Fruit fly (Drosophila melanogaster) whole organism, embryonic: ENCODE data around the gene mib1.
A peak's percentile ranks its signal among the peaks of the same experiment; 100 is the strongest.

Experiments used
- CG10209 ChIP-seq: fragments of 200-800 bp; sonication (Bioruptor generic); optimal IDR thresholded peaks from 3 replicates; lab custom pipeline; 2017; ENCODE audit warnings: missing biosample characterization, mild to moderate bottlenecking, missing genetic modification characterization, missing genetic modification reagents
- CG11247 ChIP-seq: fragments of 200-800 bp; sonication (Bioruptor generic); IDR thresholded peaks from 2 replicates; pipeline ENCODE4 v1.3.6; 2022; ENCODE audit warnings: missing biosample characterization, missing genetic modification characterization
- CG11456 ChIP-seq: fragments of 200-800 bp; sonication (Bioruptor generic); IDR thresholded peaks from 3 replicates; pipeline ENCODE4 v1.3.6; 2022; ENCODE audit warnings: missing biosample characterization, missing genetic modification characterization
- CG11695 ChIP-seq: fragments of 200-800 bp; sonication (Bioruptor generic); IDR thresholded peaks from 3 replicates; pipeline ENCODE4 v1.3.6; 2022; ENCODE audit warnings: missing biosample characterization, missing genetic modification characterization
- CG11723 ChIP-seq: fragments of 200-800 bp; sonication (Bioruptor generic); optimal IDR thresholded peaks from 2 replicates; lab custom pipeline; 2017; ENCODE audit warnings: missing biosample characterization, mild to moderate bottlenecking, missing genetic modification characterization
- CG1233 ChIP-seq: fragments of 200-800 bp; sonication (Bioruptor generic); optimal IDR thresholded peaks from 4 replicates; lab custom pipeline; 2018; ENCODE audit warnings: missing biosample characterization, mild to moderate bottlenecking, missing genetic modification characterization
- CG13624 ChIP-seq: fragments of 200-800 bp; sonication (Bioruptor generic); optimal IDR thresholded peaks from 2 replicates; lab custom pipeline; 2016; ENCODE audit warnings: missing biosample characterization, missing genetic modification characterization
- CG14014 ChIP-seq: fragments of 200-800 bp; sonication (Bioruptor generic); IDR thresholded peaks from 2 replicates; pipeline ENCODE4 v1.3.6; 2022; ENCODE audit warnings: missing biosample characterization, missing genetic modification characterization
- CG1792 ChIP-seq: fragments of 200-800 bp; sonication (Bioruptor generic); optimal IDR thresholded peaks from 2 replicates; lab custom pipeline; 2016; ENCODE audit warnings: missing biosample characterization, missing genetic modification characterization
- CG18262 ChIP-seq: fragments of 200-800 bp; optimal IDR thresholded peaks from 3 replicates; lab custom pipeline; 2019; ENCODE audit warnings: missing biosample characterization, mild to moderate bottlenecking, missing genetic modification characterization, moderate library complexity
- CG1832 ChIP-seq: fragments of 200-800 bp; sonication (Bioruptor generic); optimal IDR thresholded peaks from 2 replicates; lab custom pipeline; 2017; ENCODE audit warnings: missing biosample characterization, mild to moderate bottlenecking, missing genetic modification characterization, inconsistent platforms
- CG2712 ChIP-seq: fragments of 200-800 bp; optimal IDR thresholded peaks from 3 replicates; lab custom pipeline; 2019; ENCODE audit warnings: missing biosample characterization, mild to moderate bottlenecking, missing genetic modification characterization, moderate library complexity
- CG3163 ChIP-seq: fragments of 200-800 bp; sonication (Bioruptor generic); optimal IDR thresholded peaks from 3 replicates; lab custom pipeline; 2016; ENCODE audit warnings: missing biosample characterization, missing genetic modification characterization
- CG4360 ChIP-seq: fragments of 200-800 bp; sonication (Bioruptor generic); IDR thresholded peaks from 2 replicates; pipeline ENCODE4 v1.3.6; 2022; ENCODE audit warnings: missing biosample characterization, missing genetic modification characterization
- CG5180 ChIP-seq: fragments of 200-800 bp; sonication (Bioruptor generic); optimal IDR thresholded peaks from 3 replicates; lab custom pipeline; 2017; ENCODE audit warnings: missing biosample characterization, missing genetic modification characterization, mild to moderate bottlenecking, moderate library complexity, missing genetic modification reagents
- CG6254 ChIP-seq: fragments of 200-800 bp; sonication (Bioruptor generic); optimal IDR thresholded peaks from 3 replicates; lab custom pipeline; 2017; ENCODE audit warnings: mild to moderate bottlenecking, missing biosample characterization, missing genetic modification reagents, missing genetic modification characterization
- CG7839 ChIP-seq: fragments of 200-800 bp; sonication (Bioruptor generic); optimal IDR thresholded peaks from 3 replicates; lab custom pipeline; 2018; ENCODE audit warnings: missing biosample characterization, mild to moderate bottlenecking, missing genetic modification characterization, moderate library complexity
- CG7987 ChIP-seq: fragments of 200-800 bp; sonication (Bioruptor generic); optimal IDR thresholded peaks from 2 replicates; lab custom pipeline; 2018; ENCODE audit warnings: missing biosample characterization, mild to moderate bottlenecking, missing genetic modification characterization, moderate library complexity
- CG9932 ChIP-seq: fragments of 200-800 bp; sonication (Bioruptor generic); IDR thresholded peaks from 2 replicates; pipeline ENCODE4 v1.3.6; 2022; ENCODE audit warnings: missing biosample characterization, missing genetic modification characterization
- CrebB ChIP-seq: fragments of 200-800 bp; sonication (Bioruptor generic); optimal IDR thresholded peaks from 3 replicates; lab custom pipeline; 2018; ENCODE audit warnings: missing biosample characterization, mild to moderate bottlenecking, missing genetic modification characterization
- Dbx ChIP-seq: fragments of 200-800 bp; sonication (Bioruptor generic); IDR thresholded peaks from 3 replicates; pipeline ENCODE4 v1.3.6; 2022; ENCODE audit warnings: missing biosample characterization, missing genetic modification characterization
- E2f2 ChIP-seq: fragments of 200-800 bp; sonication (Bioruptor generic); IDR thresholded peaks from 2 replicates; pipeline ENCODE4 v1.3.6; 2022; ENCODE audit warnings: missing biosample characterization, missing genetic modification characterization
- Hr39 ChIP-seq: fragments of >200 bp; optimal IDR thresholded peaks from 2 replicates; lab custom pipeline; 2017
- Oli ChIP-seq: fragments of 200-800 bp; sonication (Bioruptor generic); optimal IDR thresholded peaks from 2 replicates; lab custom pipeline; 2018; ENCODE audit warnings: missing biosample characterization, mild to moderate bottlenecking, missing genetic modification characterization, moderate library complexity
- Sox100B ChIP-seq: fragments of 200-800 bp; sonication (Bioruptor generic); optimal IDR thresholded peaks from 3 replicates; lab custom pipeline; 2018; ENCODE audit warnings: missing biosample characterization, mild to moderate bottlenecking, missing genetic modification characterization
- Usf ChIP-seq: fragments of 200-800 bp; sonication (Bioruptor generic); optimal IDR thresholded peaks from 2 replicates; lab custom pipeline; 2017; ENCODE audit warnings: missing genotype, missing biosample characterization, missing genetic modification characterization
- YL-1 ChIP-seq: fragments of 200-800 bp; sonication (Bioruptor generic); optimal IDR thresholded peaks from 3 replicates; lab custom pipeline; 2017; ENCODE audit warnings: missing biosample characterization, mild to moderate bottlenecking, missing genetic modification characterization
- abd-A ChIP-seq: fragments of 200-800 bp; sonication (Bioruptor generic); optimal IDR thresholded peaks from 3 replicates; lab custom pipeline; 2019; ENCODE audit warnings: missing biosample characterization, mild to moderate bottlenecking, missing genetic modification characterization, moderate library complexity
- ara ChIP-seq: fragments of 200-800 bp; sonication (Bioruptor generic); IDR thresholded peaks from 2 replicates; pipeline ENCODE4 v1.3.6; 2022; ENCODE audit warnings: missing biosample characterization, missing genetic modification characterization
- btn ChIP-seq: fragments of 200-800 bp; sonication (Bioruptor generic); optimal IDR thresholded peaks from 2 replicates; lab custom pipeline; 2016; ENCODE audit warnings: missing biosample characterization, missing genetic modification characterization
- chif ChIP-seq, 2 experiments: fragments of 200-800 bp; sonication (Bioruptor generic); optimal IDR thresholded peaks; 3 replicates each; lab custom pipeline; 2016; ENCODE audit warnings: missing biosample characterization in 2 of 2, missing genetic modification characterization in 2 of 2
- chm ChIP-seq: fragments of 200-800 bp; sonication (Bioruptor generic); IDR thresholded peaks from 2 replicates; pipeline ENCODE4 v1.3.6; 2022; ENCODE audit warnings: missing biosample characterization, missing genetic modification characterization
- dmrt99B ChIP-seq: fragments of 200-800 bp; sonication (Bioruptor generic); optimal IDR thresholded peaks from 2 replicates; lab custom pipeline; 2018; ENCODE audit warnings: missing biosample characterization, mild to moderate bottlenecking, missing genetic modification characterization, moderate library complexity
- exex ChIP-seq: fragments of 200-800 bp; sonication (Bioruptor generic); optimal IDR thresholded peaks from 4 replicates; lab custom pipeline; 2018; ENCODE audit warnings: missing biosample characterization, mild to moderate bottlenecking, missing genetic modification characterization, moderate library complexity
- fru ChIP-seq: fragments of >200 bp; optimal IDR thresholded peaks from 2 replicates; lab custom pipeline; 2017
- gcm2 ChIP-seq: fragments of 200-800 bp; sonication (Bioruptor generic); optimal IDR thresholded peaks from 2 replicates; lab custom pipeline; 2016; ENCODE audit warnings: missing biosample characterization, missing genetic modification characterization
- ken ChIP-seq: fragments of 200-800 bp; sonication (Bioruptor generic); IDR thresholded peaks from 3 replicates; pipeline ENCODE4 v1.3.6; 2022; ENCODE audit warnings: missing biosample characterization, missing genetic modification characterization
- pb ChIP-seq: fragments of 200-800 bp; sonication (Bioruptor generic); optimal IDR thresholded peaks from 3 replicates; lab custom pipeline; 2016; ENCODE audit warnings: missing biosample characterization, missing genetic modification characterization
- pnt ChIP-seq: fragments of 200-800 bp; sonication (Bioruptor generic); optimal IDR thresholded peaks from 3 replicates; lab custom pipeline; 2016; ENCODE audit warnings: missing biosample characterization, missing genetic modification characterization
- pros ChIP-seq: fragments of 200-800 bp; sonication (Bioruptor generic); optimal IDR thresholded peaks from 3 replicates; lab custom pipeline; 2019; ENCODE audit warnings: missing biosample characterization, mild to moderate bottlenecking, missing genetic modification characterization, moderate library complexity
- salm ChIP-seq: fragments of 200-800 bp; sonication (Bioruptor generic); optimal IDR thresholded peaks from 2 replicates; lab custom pipeline; 2018; ENCODE audit warnings: missing biosample characterization, mild to moderate bottlenecking, missing genetic modification characterization
- sna ChIP-seq: fragments of 200-800 bp; sonication (Bioruptor generic); IDR thresholded peaks from 2 replicates; pipeline ENCODE4 v1.3.6; 2022; ENCODE audit warnings: missing biosample characterization, missing genetic modification characterization; ENCODE audit not compliant: partially characterized antibody
- vvl ChIP-seq: fragments of 200-800 bp; sonication (Bioruptor generic); IDR thresholded peaks from 2 replicates; pipeline ENCODE4 v1.3.6; 2022; ENCODE audit warnings: missing biosample characterization, missing genetic modification characterization
- yki ChIP-seq: fragments of >200 bp; optimal IDR thresholded peaks from 3 replicates; lab custom pipeline; 2018
- zen2 ChIP-seq: fragments of 200-800 bp; sonication (Bioruptor generic); IDR thresholded peaks from 3 replicates; pipeline ENCODE4 v1.3.6; 2022; ENCODE audit warnings: missing biosample characterization, missing genetic modification characterization; ENCODE audit not compliant: partially characterized antibody

mib1 gene

dm6 chr3L:16053026-16053556, 41.5 kb upstream of the mib1 start:
- TF ChIP-seq ken (GFP tag; lab: Robert Waterston, UW) = peak; percentile 60; the same call in 2 of the 3 replicates
- TF ChIP-seq exex (tag; lab: Kevin White, UChicago) = peak; percentile 56
- TF ChIP-seq Usf (GFP tag; lab: Kevin White, UChicago) = no peak
- TF ChIP-seq Hr39 (lab: Kevin White, UChicago) = peak; percentile 88
- 0 out of 2 replicates have a peak, but pooled peaks have one; percentile 15 for TF ChIP-seq E2f2 (GFP tag; lab: Robert Waterston, UW)
- TF ChIP-seq CG18262 = no peak
- TF ChIP-seq CG9932 = peak; percentile 15; the same call in 1 of the 2 replicates
- no peak for TF ChIP-seq sna (GFP tag; lab: Robert Waterston, UW)
- TF ChIP-seq CG6254 (GFP tag; lab: Kevin White, UChicago) = no peak
- no peak for TF ChIP-seq CG11723 (GFP tag; lab: Kevin White, UChicago)
- no peak for TF ChIP-seq pb (GFP tag; lab: Kevin White, UChicago)
- no peak for TF ChIP-seq CG1792 (GFP tag; lab: Kevin White, UChicago)
- TF ChIP-seq salm (tag; lab: Kevin White, UChicago) = no peak
- no peak for TF ChIP-seq Oli (tag; lab: Kevin White, UChicago)
- TF ChIP-seq CG1233 (GFP tag; lab: Kevin White, UChicago) = no peak
- no peak for TF ChIP-seq CG13624 (GFP tag; lab: Kevin White, UChicago)
- no peak for TF ChIP-seq chif (GFP tag; optimal IDR thresholded peaks at IDR 0.05; lab: Kevin White, UChicago)
- TF ChIP-seq gcm2 (GFP tag; lab: Kevin White, UChicago) = no peak
- no peak for TF ChIP-seq fru (lab: Kevin White, UChicago)
- 0 out of 3 replicates have a peak, but pooled peaks have one; percentile 9 for TF ChIP-seq Dbx (GFP tag; lab: Robert Waterston, UW)
- no peak for TF ChIP-seq zen2
- no peak for TF ChIP-seq abd-A
- no peak for TF ChIP-seq yki (lab: Kevin White, UChicago)
- no peak for TF ChIP-seq pros (GFP tag; lab: Kevin White, UChicago)
- no peak for TF ChIP-seq CG10209 (GFP tag; lab: Kevin White, UChicago)
- TF ChIP-seq CG4360 (GFP tag; lab: Robert Waterston, UW) = peak; percentile 12; the same call in 1 of the 2 replicates
- TF ChIP-seq CG14014 = 0 out of 2 replicates have a peak, but pooled peaks have one; percentile 6
- TF ChIP-seq CG1832 (GFP tag; lab: Kevin White, UChicago) = no peak
- TF ChIP-seq CrebB = no peak
- peak; percentile 51; the same call in 1 of the 2 replicates for TF ChIP-seq ara (GFP tag; lab: Robert Waterston, UW)
- no peak for TF ChIP-seq YL-1 (GFP tag; lab: Kevin White, UChicago)
- no peak for TF ChIP-seq CG7839 (tag; lab: Kevin White, UChicago)
- no peak for TF ChIP-seq dmrt99B (tag; lab: Kevin White, UChicago)
- TF ChIP-seq btn (GFP tag; lab: Kevin White, UChicago) = no peak
- no peak for TF ChIP-seq Sox100B (GFP tag; lab: Kevin White, UChicago)
- TF ChIP-seq pnt (GFP tag; lab: Kevin White, UChicago) = no peak
- no peak for TF ChIP-seq CG11456 (GFP tag; lab: Robert Waterston, UW)
- no peak for TF ChIP-seq vvl (GFP tag; lab: Robert Waterston, UW)
- no peak for TF ChIP-seq CG3163 (GFP tag; lab: Kevin White, UChicago)
- 0 out of 2 replicates have a peak, but pooled peaks have one; percentile 10 for TF ChIP-seq CG11247 (GFP tag; lab: Robert Waterston, UW)
- TF ChIP-seq CG2712 (tag; lab: Kevin White, UChicago) = no peak
- TF ChIP-seq CG5180 (GFP tag; lab: Kevin White, UChicago) = no peak
- TF ChIP-seq chm (GFP tag; lab: Robert Waterston, UW) = 0 out of 2 replicates have a peak, but pooled peaks have one; percentile 17
- TF ChIP-seq CG7987 (GFP tag; lab: Kevin White, UChicago) = no peak
- TF ChIP-seq CG11695 = 0 out of 3 replicates have a peak, but pooled peaks have one; percentile 6
